Fruit fly (Drosophila melanogaster) whole organism, prepupa: ENCODE results near the gene Mgstl.

Source experiments
- CG10669 ChIP-seq: fragments of 200-800 bp; sonication (Bioruptor generic); optimal IDR thresholded peaks from 3 replicates; lab custom pipeline; 2018; ENCODE audit warnings: missing biosample characterization, mild to moderate bottlenecking, missing genetic modification characterization, moderate library complexity
- CG11294 ChIP-seq: fragments of 200-800 bp; sonication (Bioruptor generic); IDR thresholded peaks from 2 replicates; pipeline ENCODE4 v1.3.6; 2022; ENCODE audit warnings: missing biosample characterization, missing genetic modification characterization
- CG11762 ChIP-seq: fragments of 200-800 bp; sonication (Bioruptor generic); optimal IDR thresholded peaks from 3 replicates; lab custom pipeline; 2016; ENCODE audit warnings: missing biosample characterization, missing genetic modification characterization; ENCODE audit not compliant: insufficient read depth
- CG11902 ChIP-seq: fragments of 200-800 bp; sonication (Bioruptor generic); optimal IDR thresholded peaks from 3 replicates; lab custom pipeline; 2016; ENCODE audit warnings: missing biosample characterization, missing genetic modification characterization
- CG15336 ChIP-seq: fragments of 200-800 bp; sonication (Bioruptor generic); IDR thresholded peaks from 2 replicates; pipeline ENCODE4 v1.3.6; 2022; ENCODE audit warnings: missing biosample characterization, missing genetic modification characterization
- CG1621 ChIP-seq: fragments of 200-800 bp; sonication (Bioruptor generic); optimal IDR thresholded peaks from 3 replicates; lab custom pipeline; 2018; ENCODE audit warnings: missing biosample characterization, mild to moderate bottlenecking, missing genetic modification characterization
- CG3032 ChIP-seq: fragments of 200-800 bp; optimal IDR thresholded peaks from 2 replicates; lab custom pipeline; 2019; ENCODE audit warnings: missing biosample characterization, mild to moderate bottlenecking, missing genetic modification characterization, moderate library complexity
- CG31627 ChIP-seq: fragments of 200-800 bp; sonication (Bioruptor generic); optimal IDR thresholded peaks from 3 replicates; lab custom pipeline; 2016; ENCODE audit warnings: missing biosample characterization, missing genetic modification characterization
- CG32006 ChIP-seq: fragments of 200-800 bp; sonication (Bioruptor generic); optimal IDR thresholded peaks from 3 replicates; lab custom pipeline; 2017; ENCODE audit warnings: missing biosample characterization, mild to moderate bottlenecking, missing genetic modification characterization
- CG34406 ChIP-seq: fragments of 200-800 bp; sonication (Bioruptor generic); optimal IDR thresholded peaks from 3 replicates; lab custom pipeline; 2016; ENCODE audit warnings: missing biosample characterization, missing genetic modification characterization
- CG3919 ChIP-seq: fragments of 200-800 bp; sonication (Bioruptor generic); optimal IDR thresholded peaks from 3 replicates; lab custom pipeline; 2016; ENCODE audit warnings: missing biosample characterization, missing genetic modification characterization
- CG4318 ChIP-seq: fragments of 200-800 bp; sonication (Bioruptor generic); optimal IDR thresholded peaks from 3 replicates; lab custom pipeline; 2017; ENCODE audit warnings: missing biosample characterization, mild to moderate bottlenecking, missing genetic modification characterization
- CG6163 ChIP-seq: fragments of 200-800 bp; sonication (Bioruptor generic); IDR thresholded peaks from 3 replicates; pipeline ENCODE4 v1.3.6; 2022; ENCODE audit warnings: missing biosample characterization, missing genetic modification characterization
- CG6792 ChIP-seq: fragments of 200-800 bp; sonication (Bioruptor generic); optimal IDR thresholded peaks from 3 replicates; lab custom pipeline; 2016; ENCODE audit warnings: missing biosample characterization, missing genetic modification characterization
- CG6808 ChIP-seq: fragments of 200-800 bp; sonication (Bioruptor generic); optimal IDR thresholded peaks from 3 replicates; lab custom pipeline; 2017; ENCODE audit warnings: missing biosample characterization, missing genetic modification characterization, mild to moderate bottlenecking, moderate library complexity, missing genetic modification reagents
- CG7368 ChIP-seq: fragments of 200-800 bp; sonication (Bioruptor generic); optimal IDR thresholded peaks from 3 replicates; lab custom pipeline; 2016; ENCODE audit warnings: missing biosample characterization, missing genetic modification characterization
- CG8119 ChIP-seq: fragments of 200-800 bp; sonication (Bioruptor generic); IDR thresholded peaks from 3 replicates; pipeline ENCODE4 v1.3.6; 2022; ENCODE audit warnings: missing biosample characterization, missing genetic modification characterization
- CG8319 ChIP-seq: fragments of 200-800 bp; sonication (Bioruptor generic); optimal IDR thresholded peaks from 3 replicates; lab custom pipeline; 2016; ENCODE audit warnings: missing biosample characterization, missing genetic modification characterization
- CG8632 ChIP-seq: fragments of 200-800 bp; sonication (Bioruptor generic); optimal IDR thresholded peaks from 3 replicates; lab custom pipeline; 2016; ENCODE audit warnings: missing biosample characterization, missing genetic modification characterization
- CG9139 ChIP-seq: fragments of 200-800 bp; sonication (Bioruptor generic); optimal IDR thresholded peaks from 3 replicates; lab custom pipeline; 2017; ENCODE audit warnings: missing biosample characterization, mild to moderate bottlenecking, missing genetic modification characterization
- Eip75B ChIP-seq: fragments of 200-800 bp; sonication (Bioruptor generic); optimal IDR thresholded peaks from 3 replicates; lab custom pipeline; 2016; ENCODE audit warnings: missing biosample characterization, missing genetic modification characterization
- Eip78C ChIP-seq: fragments of 200-800 bp; sonication (Bioruptor generic); peaks from one replicate; lab custom pipeline; 2016; ENCODE audit warnings: missing biosample characterization, missing genetic modification characterization
- Eip93F ChIP-seq: fragments of 200-800 bp; sonication (Bioruptor generic); optimal IDR thresholded peaks from 2 replicates; lab custom pipeline; 2016; ENCODE audit warnings: missing biosample characterization, mild to moderate bottlenecking, missing genetic modification characterization
- Ets96B ChIP-seq: fragments of 200-800 bp; optimal IDR thresholded peaks from 2 replicates; lab custom pipeline; 2019; ENCODE audit warnings: missing biosample characterization, mild to moderate bottlenecking, missing genetic modification characterization, moderate library complexity
- Hr38 ChIP-seq: sonication (Bioruptor generic); optimal IDR thresholded peaks from 2 replicates; lab custom pipeline; 2016; ENCODE audit warnings: missing biosample characterization, missing genetic modification characterization
- Hr39 ChIP-seq: fragments of 200-800 bp; sonication (Bioruptor generic); optimal IDR thresholded peaks from 2 replicates; lab custom pipeline; 2016; ENCODE audit warnings: missing biosample characterization, missing genetic modification characterization
- Lpt ChIP-seq: fragments of 200-800 bp; sonication (Bioruptor generic); optimal IDR thresholded peaks from 3 replicates; lab custom pipeline; 2016; ENCODE audit warnings: missing biosample characterization, missing genetic modification characterization
- OdsH ChIP-seq: fragments of 200-800 bp; sonication (Bioruptor generic); optimal IDR thresholded peaks from 3 replicates; lab custom pipeline; 2016; ENCODE audit warnings: missing biosample characterization, missing genetic modification characterization
- Smox ChIP-seq: fragments of 200-800 bp; sonication (Bioruptor generic); optimal IDR thresholded peaks from 3 replicates; lab custom pipeline; 2016; ENCODE audit warnings: missing biosample characterization, missing genetic modification characterization
- Sox102F ChIP-seq: fragments of 200-800 bp; sonication (Bioruptor generic); optimal IDR thresholded peaks from 2 replicates; lab custom pipeline; 2016; ENCODE audit warnings: missing biosample characterization, mild to moderate bottlenecking, missing genetic modification characterization
- Sox15 ChIP-seq: fragments of 200-800 bp; sonication (Bioruptor generic); optimal IDR thresholded peaks from 3 replicates; lab custom pipeline; 2016; ENCODE audit warnings: missing biosample characterization, missing genetic modification characterization
- achi ChIP-seq: fragments of 200-800 bp; sonication (Bioruptor generic); optimal IDR thresholded peaks from 3 replicates; lab custom pipeline; 2016; ENCODE audit warnings: missing biosample characterization, missing genetic modification characterization
- acj6 ChIP-seq: fragments of 200-800 bp; sonication (Bioruptor generic); optimal IDR thresholded peaks from 3 replicates; lab custom pipeline; 2016; ENCODE audit warnings: missing biosample characterization, missing genetic modification characterization
- dac ChIP-seq: fragments of 200-800 bp; sonication (Bioruptor generic); optimal IDR thresholded peaks from 2 replicates; lab custom pipeline; 2017; ENCODE audit warnings: missing biosample characterization, mild to moderate bottlenecking, missing genetic modification characterization
- dsx ChIP-seq: fragments of 200-800 bp; optimal IDR thresholded peaks from 3 replicates; lab custom pipeline; 2019; ENCODE audit warnings: missing biosample characterization, mild to moderate bottlenecking, missing genetic modification characterization, moderate library complexity; ENCODE audit not compliant: poor library complexity, severe bottlenecking
- eg ChIP-seq: fragments of 200-800 bp; sonication (Bioruptor generic); IDR thresholded peaks from 3 replicates; pipeline ENCODE4 v1.3.6; 2022; ENCODE audit warnings: missing biosample characterization, missing genetic modification characterization
- esn ChIP-seq: fragments of 200-800 bp; sonication (Bioruptor generic); optimal IDR thresholded peaks from 2 replicates; lab custom pipeline; 2016; ENCODE audit warnings: missing biosample characterization, mild to moderate bottlenecking, missing genetic modification characterization, moderate library complexity
- fd59A ChIP-seq: fragments of 200-800 bp; sonication (Bioruptor generic); optimal IDR thresholded peaks from 2 replicates; lab custom pipeline; 2017; ENCODE audit warnings: missing biosample characterization, mild to moderate bottlenecking, missing genetic modification characterization, missing genetic modification reagents
- fd85E ChIP-seq: fragments of 200-800 bp; sonication (Bioruptor generic); optimal IDR thresholded peaks from 3 replicates; lab custom pipeline; 2016; ENCODE audit warnings: missing biosample characterization, missing genetic modification characterization
- fkh ChIP-seq: fragments of 200-800 bp; sonication (Bioruptor generic); optimal IDR thresholded peaks from 3 replicates; lab custom pipeline; 2017; ENCODE audit warnings: missing biosample characterization, mild to moderate bottlenecking, missing genetic modification characterization, moderate library complexity
- net ChIP-seq: fragments of 200-800 bp; sonication (Bioruptor generic); optimal IDR thresholded peaks from 3 replicates; lab custom pipeline; 2016; ENCODE audit warnings: missing biosample characterization, missing genetic modification characterization
- pdm3 ChIP-seq: fragments of 200-800 bp; sonication (Bioruptor generic); optimal IDR thresholded peaks from 3 replicates; lab custom pipeline; 2016; ENCODE audit warnings: missing biosample characterization, missing genetic modification characterization
- spab ChIP-seq: fragments of 200-800 bp; sonication (Bioruptor generic); optimal IDR thresholded peaks from 2 replicates; lab custom pipeline; 2017; ENCODE audit warnings: missing biosample characterization, mild to moderate bottlenecking, missing genetic modification characterization, missing genetic modification reagents
- ss ChIP-seq, 2 experiments: fragments of 200-800 bp; sonication (Bioruptor generic); optimal IDR thresholded peaks; 2 replicates in 1 of 2; 3 replicates in 1 of 2; lab custom pipeline; 2017 to 2018; ENCODE audit warnings: mild to moderate bottlenecking in 2 of 2, missing biosample characterization in 2 of 2, missing genetic modification characterization in 2 of 2, moderate library complexity in 1 of 2
- svp ChIP-seq: fragments of 200-800 bp; sonication (Bioruptor generic); peaks from one replicate; lab custom pipeline; 2016; ENCODE audit warnings: missing biosample characterization, missing genetic modification characterization
- topi ChIP-seq: fragments of 200-800 bp; sonication (Bioruptor generic); optimal IDR thresholded peaks from 3 replicates; lab custom pipeline; 2016; ENCODE audit warnings: missing biosample characterization, missing genetic modification characterization
- vri ChIP-seq: fragments of 200-800 bp; sonication (Bioruptor generic); optimal IDR thresholded peaks from 3 replicates; lab custom pipeline; 2016; ENCODE audit warnings: missing biosample characterization, mild to moderate bottlenecking, missing genetic modification characterization

The Mgstl gene

DNA sequence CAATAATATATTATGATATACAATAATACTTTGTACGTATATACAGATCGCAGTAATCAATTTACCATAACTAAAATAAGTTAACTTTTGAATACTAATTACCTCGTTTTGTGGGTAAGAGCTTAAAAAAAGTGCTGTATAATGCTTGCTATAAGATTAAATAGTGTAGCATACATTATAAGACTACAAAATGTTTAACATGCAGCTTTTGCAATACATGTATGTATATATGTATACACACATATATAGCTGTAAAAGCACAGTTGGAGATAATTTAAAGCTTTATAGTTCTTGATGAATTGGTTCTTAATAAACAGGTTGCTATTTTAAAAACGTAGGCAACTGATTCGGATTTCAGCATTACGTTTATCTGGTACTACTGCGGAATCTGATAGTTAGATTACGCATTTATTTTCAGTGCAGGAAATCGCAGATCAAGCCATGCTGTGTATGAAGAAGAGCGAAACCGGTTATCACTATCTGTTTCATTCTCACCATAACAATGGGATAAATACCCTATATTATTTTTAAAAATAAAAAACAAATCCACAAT, 2.4 kb downstream of the Mgstl start (continued):
- TF ChIP-seq eg (GFP tag; lab: Robert Waterston, UW): peak; percentile 70
- TF ChIP-seq net: peak; percentile 50
- no peak for TF ChIP-seq CG4318 (GFP tag; lab: Kevin White, UChicago)
- no peak for TF ChIP-seq Eip93F (GFP tag; lab: Kevin White, UChicago)
- TF ChIP-seq CG3032: peak; percentile 11
- TF ChIP-seq CG7368 (GFP tag; lab: Kevin White, UChicago): peak; percentile 44
- TF ChIP-seq Sox102F (GFP tag; lab: Kevin White, UChicago): peak; percentile 49
- no peak for TF ChIP-seq spab (GFP tag; lab: Kevin White, UChicago)
- TF ChIP-seq fd59A: no peak
- TF ChIP-seq CG1621: peak; percentile 60
- TF ChIP-seq dsx (GFP tag; lab: Kevin White, UChicago): peak; percentile 43
- peak; percentile 65 for TF ChIP-seq CG15336
- no peak for TF ChIP-seq CG6792
- no peak for TF ChIP-seq fd85E (GFP tag; lab: Kevin White, UChicago)
- TF ChIP-seq fkh (GFP tag; lab: Kevin White, UChicago): no peak
- TF ChIP-seq CG11902 (GFP tag; lab: Kevin White, UChicago): no peak
- TF ChIP-seq pdm3: peak; percentile 44
- TF ChIP-seq topi (GFP tag; lab: Kevin White, UChicago): peak; percentile 65
- TF ChIP-seq Eip78C: peak; percentile 80
- peak; percentile 76; the same call in 2 of the 3 replicates for TF ChIP-seq CG6163 (GFP tag; lab: Robert Waterston, UW)
- TF ChIP-seq CG31627: peak; percentile 19
- no peak for TF ChIP-seq dac (GFP tag; lab: Kevin White, UChicago)
- TF ChIP-seq CG6808 (GFP tag; lab: Kevin White, UChicago): no peak
- TF ChIP-seq OdsH (GFP tag; lab: Kevin White, UChicago): peak; percentile 23
- no peak for TF ChIP-seq CG32006 (GFP tag; lab: Kevin White, UChicago)
- peak; percentile 54 for TF ChIP-seq CG10669 (GFP tag; lab: Kevin White, UChicago)
- TF ChIP-seq CG8632 (GFP tag; lab: Kevin White, UChicago): no peak
- no peak for TF ChIP-seq CG34406 (GFP tag; lab: Kevin White, UChicago)
- TF ChIP-seq, all 60 proteins: peak for 35

DNA sequence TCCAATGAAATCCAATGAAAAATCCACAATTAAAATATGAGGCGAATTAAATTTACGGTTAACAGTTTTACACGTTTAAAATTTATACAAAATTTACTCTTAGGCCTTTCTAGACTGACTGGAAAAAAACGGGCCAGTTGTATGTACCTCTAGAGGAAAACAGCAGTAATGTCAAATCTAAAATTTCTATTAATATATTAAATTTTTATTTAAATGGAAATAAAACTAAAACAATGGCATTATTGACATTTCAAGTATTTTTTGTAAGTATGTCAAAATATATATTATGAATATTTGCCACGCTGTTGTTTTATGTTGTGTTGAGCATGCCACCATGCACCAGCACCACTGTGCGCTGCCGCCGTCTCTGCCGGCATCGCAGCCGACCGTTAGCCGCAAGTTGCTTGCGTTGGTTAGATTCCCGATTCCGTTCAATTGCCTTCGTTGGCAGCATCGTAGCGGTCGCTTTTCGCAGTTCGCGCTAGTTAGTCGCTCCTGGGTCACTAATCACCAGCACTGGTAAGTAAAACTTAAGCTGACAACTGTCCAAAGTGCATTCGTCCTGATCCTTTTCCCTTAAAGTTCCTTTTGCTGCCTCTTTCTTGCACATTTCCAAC, 3.0 kb downstream of the Mgstl start, which contains the start of gene Cbs:
Cbs (plus strand) TSS at position 308 of the 617 bp plus-strand sequence.
- TF ChIP-seq Smox (GFP tag; lab: Kevin White, UChicago): no peak
- TF ChIP-seq svp: peak; percentile 32
- no peak for TF ChIP-seq CG9139 (GFP tag; lab: Kevin White, UChicago)
- peak; percentile 1 for TF ChIP-seq Hr39 (GFP tag; lab: Kevin White, UChicago)
- peak; percentile 28 for TF ChIP-seq CG11762 (GFP tag; lab: Kevin White, UChicago)
- peak; percentile 41 for TF ChIP-seq CG34406 (GFP tag; lab: Kevin White, UChicago)
- peak; percentile 24; the same call in 1 of the 2 replicates for TF ChIP-seq CG15336
- TF ChIP-seq Eip78C: peak; percentile 71
- peak; percentile 46 for TF ChIP-seq acj6 (GFP tag; lab: Kevin White, UChicago)
- no peak for TF ChIP-seq Hr38 (GFP tag; lab: Kevin White, UChicago)
- TF ChIP-seq CG10669 (GFP tag; lab: Kevin White, UChicago): peak; percentile 29
- peak; percentile 40; the same call in 2 of the 3 replicates for TF ChIP-seq CG6163 (GFP tag; lab: Robert Waterston, UW)
- peak; percentile 13 for TF ChIP-seq CG3919 (GFP tag; lab: Kevin White, UChicago)
- no peak for TF ChIP-seq dac (GFP tag; lab: Kevin White, UChicago)
- peak; percentile 21 for TF ChIP-seq achi (GFP tag; lab: Kevin White, UChicago)
- no peak for TF ChIP-seq Eip75B
- TF ChIP-seq esn (GFP tag; lab: Kevin White, UChicago): peak; percentile 41
- TF ChIP-seq CG8119 (GFP tag; lab: Robert Waterston, UW): no peak
- TF ChIP-seq topi (GFP tag; lab: Kevin White, UChicago): no peak
- peak; percentile 57 for TF ChIP-seq OdsH (GFP tag; lab: Kevin White, UChicago)
- TF ChIP-seq CG4318 (GFP tag; lab: Kevin White, UChicago): peak; percentile 53
- peak; percentile 75 for TF ChIP-seq eg (GFP tag; lab: Robert Waterston, UW)
- no peak for TF ChIP-seq Lpt (GFP tag; lab: Kevin White, UChicago)
- peak; percentile 47; the same call in 1 of the 2 replicates for TF ChIP-seq CG11294
- TF ChIP-seq CG8632 (GFP tag; lab: Kevin White, UChicago): peak; percentile 30
- no peak for TF ChIP-seq CG8319 (GFP tag; lab: Kevin White, UChicago)
- TF ChIP-seq Sox102F (GFP tag; lab: Kevin White, UChicago): no peak
- TF ChIP-seq CG6808 (GFP tag; lab: Kevin White, UChicago): peak; percentile 53
- TF ChIP-seq CG1621: no peak
- no peak for TF ChIP-seq vri
- no peak for TF ChIP-seq pdm3
- peak; percentile 23 for TF ChIP-seq Sox15 (GFP tag; lab: Kevin White, UChicago)
- peak; percentile 20 to 28 for TF ChIP-seq ss (GFP tag; optimal IDR thresholded peaks at IDR 0.05; lab: Kevin White, UChicago)
- TF ChIP-seq Ets96B (tag; lab: Kevin White, UChicago): peak; percentile 18
